Worm (Caenorhabditis elegans) whole organism, young adult: Measurements from ENCODE around the gene peli-1.

Source experiments
- C17E4.6 ChIP-seq: fragments of 200-800 bp; sonication (Bioruptor generic); IDR thresholded peaks from 2 replicates; pipeline ENCODE4 v1.3.6; 2022; ENCODE audit warnings: missing genetic modification reagents, missing genetic modification characterization, missing compliant biosample characterization
- F33H1.4 ChIP-seq: fragments of 200-800 bp; sonication (Bioruptor generic); IDR thresholded peaks from 2 replicates; pipeline ENCODE4 v1.3.6; 2022; ENCODE audit warnings: missing genetic modification reagents, missing genetic modification characterization, missing compliant biosample characterization
- F57A8.1 ChIP-seq: fragments of 200-800 bp; sonication (Bioruptor generic); optimal IDR thresholded peaks from 2 replicates; lab custom pipeline; 2018; ENCODE audit warnings: mild to moderate bottlenecking, missing genetic modification characterization, moderate library complexity, missing compliant biosample characterization
- K11D2.4 ChIP-seq: fragments of 200-800 bp; sonication (Bioruptor generic); IDR thresholded peaks from 2 replicates; pipeline ENCODE4 v1.3.6; 2022; ENCODE audit warnings: missing genetic modification reagents, missing genetic modification characterization, missing compliant biosample characterization
- T07F8.4 ChIP-seq: sonication (generic microtip); optimal IDR thresholded peaks from 2 replicates; lab custom pipeline; 2016; ENCODE audit warnings: mild to moderate bottlenecking, missing genetic modification characterization, moderate library complexity, missing compliant biosample characterization
- Y53F4B.3 ChIP-seq: fragments of 200-800 bp; sonication (Bioruptor generic); IDR thresholded peaks from 2 replicates; pipeline ENCODE4 v1.3.6; 2022; ENCODE audit warnings: missing genetic modification reagents, missing genetic modification characterization, missing compliant biosample characterization
- ZK185.1 ChIP-seq: sonication (generic microtip); optimal IDR thresholded peaks from 2 replicates; lab custom pipeline; 2016; ENCODE audit warnings: mild to moderate bottlenecking, missing genetic modification characterization, missing compliant biosample characterization; ENCODE audit not compliant: poor library complexity, severe bottlenecking
- athp-1 ChIP-seq: sonication (generic microtip); optimal IDR thresholded peaks from 2 replicates; lab custom pipeline; 2017; ENCODE audit warnings: mild to moderate bottlenecking, missing genetic modification characterization, missing compliant biosample characterization
- attf-3 ChIP-seq: fragments of 200-800 bp; sonication (Bioruptor generic); conservative IDR thresholded peaks from 2 replicates; pipeline ENCODE4 v1.3.6; 2022; ENCODE audit warnings: missing genetic modification reagents, missing genetic modification characterization, missing compliant biosample characterization
- attf-5 ChIP-seq: fragments of 200-800 bp; sonication (Bioruptor generic); optimal IDR thresholded peaks from 2 replicates; lab custom pipeline; 2018; ENCODE audit warnings: mild to moderate bottlenecking, missing genetic modification characterization, missing compliant biosample characterization
- bed-1 ChIP-seq: fragments of 200-800 bp; sonication (Bioruptor generic); IDR thresholded peaks from 2 replicates; pipeline ENCODE4 v1.3.6; 2022; ENCODE audit warnings: missing genetic modification reagents, missing genetic modification characterization, missing compliant biosample characterization
- bed-2 ChIP-seq: fragments of 200-800 bp; sonication (Bioruptor generic); IDR thresholded peaks from 2 replicates; pipeline ENCODE4 v1.3.6; 2022; ENCODE audit warnings: missing genetic modification reagents, missing genetic modification characterization, missing compliant biosample characterization
- ceh-79 ChIP-seq: sonication (generic microtip); optimal IDR thresholded peaks from 2 replicates; lab custom pipeline; 2017; ENCODE audit warnings: mild to moderate bottlenecking, missing genetic modification characterization, missing compliant biosample characterization
- ceh-91 ChIP-seq: fragments of 200-800 bp; sonication (Bioruptor generic); IDR thresholded peaks from 2 replicates; pipeline ENCODE4 v1.3.6; 2022; ENCODE audit warnings: missing genetic modification reagents, missing genetic modification characterization, missing compliant biosample characterization
- die-1 ChIP-seq: sonication (generic microtip); optimal IDR thresholded peaks from 2 replicates; lab custom pipeline; 2016; ENCODE audit warnings: missing genotype, mild to moderate bottlenecking, missing genetic modification characterization, missing compliant biosample characterization
- dpl-1 ChIP-seq: fragments of 150-350 bp; optimal IDR thresholded peaks from 2 replicates; lab custom pipeline; 2014; ENCODE audit warnings: missing biosample characterization, missing genetic modification reagents, missing genetic modification characterization
- efl-1 ChIP-seq: fragments of 150-350 bp; optimal IDR thresholded peaks from 2 replicates; lab custom pipeline; 2014; ENCODE audit warnings: missing biosample characterization, missing genetic modification reagents, missing genetic modification characterization
- egrh-3 ChIP-seq: fragments of 200-800 bp; sonication (Bioruptor generic); IDR thresholded peaks from 2 replicates; pipeline ENCODE4 v1.3.6; 2022; ENCODE audit warnings: missing genetic modification reagents, missing genetic modification characterization, missing compliant biosample characterization
- gei-17 ChIP-seq: fragments of 200-800 bp; sonication (Bioruptor generic); optimal IDR thresholded peaks from 2 replicates; lab custom pipeline; 2018; ENCODE audit warnings: mild to moderate bottlenecking, missing genetic modification characterization, missing compliant biosample characterization
- him-1 ChIP-seq: sonication (generic microtip); optimal IDR thresholded peaks from 2 replicates; lab custom pipeline; 2016; ENCODE audit warnings: missing genotype, missing genetic modification reagents, missing genetic modification characterization, missing compliant biosample characterization
- hlh-26 ChIP-seq: fragments of 200-800 bp; sonication (Bioruptor generic); conservative IDR thresholded peaks from 2 replicates; pipeline ENCODE4 v1.3.6; 2022; ENCODE audit warnings: missing genetic modification reagents, missing genetic modification characterization, missing compliant biosample characterization
- lin-35 ChIP-seq, 3 experiments: fragments of 150-350 bp in 2 of 3; sonication (generic microtip) in 1 of 3; optimal IDR thresholded peaks; 2 replicates each; lab custom pipeline; 2014 to 2018; ENCODE audit warnings: missing biosample characterization in 3 of 3, missing genetic modification characterization in 3 of 3, missing genetic modification reagents in 3 of 3
- madf-10 ChIP-seq: sonication (generic microtip); optimal IDR thresholded peaks from 2 replicates; lab custom pipeline; 2016; ENCODE audit warnings: mild to moderate bottlenecking, missing genetic modification characterization, missing compliant biosample characterization
- madf-3 ChIP-seq: fragments of 200-800 bp; sonication (Bioruptor generic); IDR thresholded peaks from 2 replicates; pipeline ENCODE4 v1.3.6; 2022; ENCODE audit warnings: missing genetic modification reagents, missing genetic modification characterization, missing compliant biosample characterization
- madf-6 ChIP-seq: fragments of 200-800 bp; sonication (Bioruptor generic); IDR thresholded peaks from 2 replicates; pipeline ENCODE4 v1.3.6; 2022; ENCODE audit warnings: missing genetic modification reagents, missing genetic modification characterization, missing compliant biosample characterization
- madf-8 ChIP-seq: fragments of 200-800 bp; sonication (Bioruptor generic); conservative IDR thresholded peaks from 2 replicates; pipeline ENCODE4 v1.3.6; 2022; ENCODE audit warnings: missing genetic modification reagents, missing genetic modification characterization, missing compliant biosample characterization
- mcd-1 ChIP-seq: fragments of 200-800 bp; sonication (Bioruptor generic); IDR thresholded peaks from 2 replicates; pipeline ENCODE4 v1.3.6; 2022; ENCODE audit warnings: missing genetic modification reagents, missing genetic modification characterization, missing compliant biosample characterization
- nfya-2 ChIP-seq: fragments of 200-800 bp; sonication (Bioruptor generic); IDR thresholded peaks from 2 replicates; pipeline ENCODE4 v1.3.6; 2022; ENCODE audit warnings: missing genetic modification reagents, missing genetic modification characterization, missing compliant biosample characterization
- nhr-179 ChIP-seq: sonication (generic microtip); optimal IDR thresholded peaks from 2 replicates; lab custom pipeline; 2016; ENCODE audit warnings: mild to moderate bottlenecking, missing genetic modification characterization, missing compliant biosample characterization
- nhr-90 ChIP-seq: sonication (generic microtip); optimal IDR thresholded peaks from 2 replicates; lab custom pipeline; 2016; ENCODE audit warnings: missing genotype, mild to moderate bottlenecking, missing genetic modification characterization, missing compliant biosample characterization
- pbrm-1 ChIP-seq: fragments of 200-800 bp; sonication (Bioruptor generic); IDR thresholded peaks from 2 replicates; pipeline ENCODE4 v1.3.6; 2022; ENCODE audit warnings: missing genetic modification reagents, missing genetic modification characterization, missing compliant biosample characterization
- rcor-1 ChIP-seq: fragments of 200-800 bp; sonication (Bioruptor generic); IDR thresholded peaks from 2 replicates; pipeline ENCODE4 v1.3.6; 2022; ENCODE audit warnings: missing genetic modification reagents, missing genetic modification characterization, missing compliant biosample characterization
- rec-8 ChIP-seq, 2 experiments: sonication (generic microtip); optimal IDR thresholded peaks; 2 replicates each; lab custom pipeline; 2016; ENCODE audit warnings: mild to moderate bottlenecking in 2 of 2, missing genetic modification characterization in 2 of 2, missing genetic modification reagents in 2 of 2, missing genotype in 2 of 2, missing biosample characterization in 1 of 2, missing compliant biosample characterization in 1 of 2, moderate library complexity in 1 of 2
- repo-1 ChIP-seq: sonication (generic microtip); optimal IDR thresholded peaks from 2 replicates; lab custom pipeline; 2017; ENCODE audit warnings: mild to moderate bottlenecking, missing genetic modification characterization, missing compliant biosample characterization
- tlf-1 ChIP-seq: fragments of 200-800 bp; sonication (Bioruptor generic); optimal IDR thresholded peaks from 2 replicates; lab custom pipeline; 2018; ENCODE audit warnings: mild to moderate bottlenecking, missing genetic modification characterization, missing compliant biosample characterization
- unc-130 ChIP-seq: sonication (generic microtip); optimal IDR thresholded peaks from 2 replicates; lab custom pipeline; 2016; ENCODE audit warnings: missing genetic modification reagents, missing genetic modification characterization, missing compliant biosample characterization
- zfh-2 ChIP-seq: fragments of 200-800 bp; sonication (Bioruptor generic); conservative IDR thresholded peaks from 2 replicates; pipeline ENCODE4 v1.3.6; 2022; ENCODE audit warnings: missing genetic modification reagents, missing genetic modification characterization, missing compliant biosample characterization

Gene peli-1

ce11 chrV:5667337-5667736, 38.3 kb upstream of the peli-1 start (continued):
- TF ChIP-seq mcd-1 (GFP tag; lab: Robert Waterston, UW) = peak; percentile 28; the same call in 1 of the 2 replicates
- TF ChIP-seq nhr-179 = peak; percentile 22
- no peak; the same call in 1 of the 2 replicates for TF ChIP-seq madf-8 (GFP tag; lab: Robert Waterston, UW)
- TF ChIP-seq ZK185.1 (tag; lab: Kevin White, UChicago) = no peak
- TF ChIP-seq rcor-1 (GFP tag; lab: Robert Waterston, UW) = peak; percentile 81
- TF ChIP-seq attf-3 (GFP tag; lab: Robert Waterston, UW) = no peak
- no peak for TF ChIP-seq egrh-3
- TF ChIP-seq madf-3 (GFP tag; lab: Robert Waterston, UW) = peak; percentile 74; the same call in 1 of the 2 replicates
- peak; percentile 24; the same call in 1 of the 2 replicates for TF ChIP-seq Y53F4B.3 (GFP tag; lab: Robert Waterston, UW)
- peak; percentile 16 to 66 for TF ChIP-seq rec-8 (tag; optimal IDR thresholded peaks at IDR 0.05; lab: Kevin White, UChicago)
- peak; percentile 38 for TF ChIP-seq madf-10 (tag; lab: Kevin White, UChicago)
- TF ChIP-seq madf-6 = peak; percentile 81
- TF ChIP-seq lin-35 (GFP tag; optimal IDR thresholded peaks at IDR 0.05; lab: Kevin White, UChicago) = no peak
- TF ChIP-seq hlh-26 (GFP tag; lab: Robert Waterston, UW) = no peak
- TF ChIP-seq C17E4.6 = no peak
- TF ChIP-seq die-1 (tag; lab: Kevin White, UChicago) = peak; percentile 82
- peak; percentile 87; the same call in 1 of the 2 replicates for TF ChIP-seq nfya-2 (GFP tag; lab: Robert Waterston, UW)
- TF ChIP-seq ceh-79 (tag; lab: Kevin White, UChicago) = peak; percentile 56

- TF ChIP-seq dpl-1 = no peak
- TF ChIP-seq T07F8.4 (tag; lab: Kevin White, UChicago) = no peak
- TF ChIP-seq ceh-91 (GFP tag; lab: Robert Waterston, UW) = no peak
- no peak for TF ChIP-seq K11D2.4 (GFP tag; lab: Robert Waterston, UW)
- no peak for TF ChIP-seq him-1 (tag; lab: Kevin White, UChicago)
- no peak for TF ChIP-seq repo-1 (tag; lab: Kevin White, UChicago)
- TF ChIP-seq hlh-26 (GFP tag; lab: Robert Waterston, UW) = no peak
- no peak for TF ChIP-seq athp-1
- TF ChIP-seq gei-17 = no peak
- no peak for TF ChIP-seq bed-2 (GFP tag; lab: Robert Waterston, UW)
- TF ChIP-seq, all 124 proteins: peak for 0
Observed at ce11 chrV:5668968-5669367, 36.6 kb upstream of the peli-1 start.

ce11 chrV:5672270-5672669, 33.3 kb upstream of the peli-1 start:
- TF ChIP-seq madf-8 (GFP tag; lab: Robert Waterston, UW) (no peak), bed-2 (GFP tag; lab: Robert Waterston, UW) (no peak), efl-1 (GFP tag; lab: Kevin White, UChicago) (no peak), C17E4.6 (no peak), bed-1 (GFP tag; lab: Robert Waterston, UW) (no peak), F57A8.1 (GFP tag; lab: Kevin White, UChicago) (no peak)

- TF ChIP-seq efl-1 (GFP tag; lab: Kevin White, UChicago) (no peak), pbrm-1 (GFP tag; lab: Robert Waterston, UW) (no peak), F33H1.4 (GFP tag; lab: Robert Waterston, UW) (no peak), attf-5 (no peak), tlf-1 (GFP tag; lab: Kevin White, UChicago) (no peak), nhr-90 (tag; lab: Kevin White, UChicago) (no peak), C17E4.6 (no peak), zfh-2 (GFP tag; lab: Robert Waterston, UW) (no peak), unc-130 (no peak), ceh-91 (GFP tag; lab: Robert Waterston, UW) (no peak)
Observed at ce11 chrV:5676011-5676410, 29.6 kb upstream of the peli-1 start, which contains the start of gene pqn-13. pqn-13 (minus strand) TSS chrV:5676111.
